Fruit fly (Drosophila melanogaster): Measurements from ENCODE around the gene CG15362.

DNA sequence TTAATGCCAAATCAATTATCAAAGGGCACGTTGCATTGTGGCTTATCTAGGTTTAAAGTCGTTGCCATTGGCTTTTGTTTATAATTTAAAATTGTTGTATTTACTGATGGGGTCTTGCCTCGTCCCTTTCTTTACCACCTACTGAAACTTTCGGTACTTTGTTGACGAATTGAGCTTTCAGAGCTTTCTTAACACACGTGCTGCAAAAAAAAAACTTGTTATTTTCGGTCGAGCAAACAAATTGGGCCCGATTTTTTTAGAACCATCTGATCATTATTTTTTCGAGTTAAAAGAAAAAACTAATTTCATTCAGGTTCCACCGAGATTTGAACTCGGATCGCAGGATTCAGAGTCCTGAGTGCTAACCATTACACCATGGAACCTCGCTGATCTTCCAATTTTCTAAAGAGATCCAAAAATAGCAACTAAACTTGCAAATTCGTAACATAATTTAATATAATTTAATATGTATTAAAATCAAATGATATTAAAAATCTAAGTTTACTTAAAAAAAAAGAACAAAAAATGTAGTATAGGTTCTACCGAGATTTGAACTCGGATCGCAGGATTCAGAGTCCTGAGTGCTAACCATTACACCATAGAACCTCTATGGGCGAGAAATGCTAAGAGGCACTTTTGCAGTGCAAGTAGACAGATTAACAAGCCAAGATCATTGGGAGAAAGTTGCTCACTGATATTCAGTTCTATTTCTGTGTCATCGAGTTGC, 29.5 kb downstream of the CG15362 start:
- TF ChIP-seq Pif1B (GFP tag; optimal IDR thresholded peaks at IDR 0.05) (no peak), EcR (GFP tag; optimal IDR thresholded peaks at IDR 0.05) (no peak), CG8159 (tag; optimal IDR thresholded peaks at IDR 0.05) (no peak), fd96Ca (GFP tag; IDR thresholded peaks at IDR 0.05) (no peak), CG17806 (tag; optimal IDR thresholded peaks at IDR 0.05) (no peak), CG15710 (tag; optimal IDR thresholded peaks at IDR 0.05) (no peak), D1 (tag; optimal IDR thresholded peaks at IDR 0.05) (no peak), CG12605 (GFP tag; IDR thresholded peaks at IDR 0.05) (no peak), CG13204 (GFP tag; optimal IDR thresholded peaks at IDR 0.05) (no peak), Ets98B (GFP tag; IDR thresholded peaks at IDR 0.05) (no peak), Pif1A (GFP tag; optimal IDR thresholded peaks at IDR 0.05) (no peak)

All from whole organism, pupa.